Worm (Caenorhabditis elegans): Measurements from ENCODE around the gene cpl-1.

cpl-1 gene

DNA sequence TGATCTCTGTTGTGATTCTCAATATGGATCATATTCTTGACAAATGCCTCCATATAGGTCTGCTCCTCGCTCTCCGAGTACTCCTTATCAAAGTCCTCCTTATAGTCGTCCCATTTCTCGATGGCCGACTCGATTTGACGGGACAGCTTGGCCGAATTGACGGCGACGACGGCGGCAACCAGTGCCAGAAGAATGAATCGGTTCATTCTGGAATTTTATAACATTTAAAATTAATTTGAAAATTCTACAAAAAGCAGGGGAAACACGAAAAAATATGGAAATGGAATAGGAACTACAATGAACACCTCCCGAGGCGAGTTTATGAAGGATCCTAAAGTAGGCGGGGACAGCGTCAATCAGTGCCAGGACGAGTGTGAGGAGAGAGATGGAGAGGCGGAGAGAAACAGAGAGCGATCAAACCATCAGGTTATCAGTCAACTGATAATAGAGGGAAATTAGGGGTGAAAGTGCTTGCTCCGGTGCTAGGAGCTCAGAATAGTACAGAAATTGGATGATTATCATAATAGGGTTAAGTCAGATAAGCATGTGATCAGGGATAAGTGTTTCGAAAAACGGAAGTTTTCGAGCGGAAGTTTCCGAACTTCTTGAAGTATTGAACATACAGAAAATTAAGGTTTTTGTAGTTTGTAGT lies at the start of gene cpl-1:
TSS of gene cpl-1 (minus strand) at position 207 of the 652 bp plus-strand sequence.
- no peak for TF ChIP-seq nhr-76 (tag; optimal IDR thresholded peaks at IDR 0.05)
- TF ChIP-seq sem-2 (GFP tag; optimal IDR thresholded peaks at IDR 0.05) = no peak
- no peak for TF ChIP-seq mep-1 (tag; optimal IDR thresholded peaks at IDR 0.05)
- TF ChIP-seq unc-62 (GFP tag; optimal IDR thresholded peaks at IDR 0.05) = no peak
- no peak for TF ChIP-seq nhr-12 (tag; optimal IDR thresholded peaks at IDR 0.05)
- peak; percentile 42 for TF ChIP-seq unc-120 (tag; optimal IDR thresholded peaks at IDR 0.05; ENCODE audit: poor library complexity, severe bottlenecking)

DNA sequence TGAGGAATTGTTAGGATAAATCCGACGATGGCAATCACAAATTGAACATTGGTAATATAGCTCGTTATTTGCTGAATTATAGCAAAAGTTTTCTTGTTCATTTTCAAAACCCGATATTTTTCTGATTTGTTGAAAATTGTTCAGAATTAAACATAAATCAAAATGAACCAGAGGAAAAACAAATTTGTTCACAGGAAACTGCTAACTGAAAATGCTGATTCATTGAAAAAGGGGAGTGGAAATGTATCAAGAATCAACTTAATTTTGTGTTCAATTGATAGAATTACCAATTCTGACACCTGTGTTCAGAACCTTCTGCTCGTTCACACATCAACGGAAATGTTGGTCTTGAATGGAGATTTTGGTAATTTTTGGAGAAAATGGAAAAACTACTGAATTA lies 48.4 kb upstream of the cpl-1 start, which contains the start of gene srw-77:
TSS of gene srw-77 (minus strand) at position 101 of the 400 bp plus-strand sequence.
- TF ChIP-seq mep-1 (tag; optimal IDR thresholded peaks at IDR 0.05) = no peak
- TF ChIP-seq unc-39 (tag; optimal IDR thresholded peaks at IDR 0.05) = no peak
- TF ChIP-seq drap-1 (GFP tag; optimal IDR thresholded peaks at IDR 0.05) = no peak
- no peak for TF ChIP-seq hlh-1 (tag; optimal IDR thresholded peaks at IDR 0.05)
- no peak for TF ChIP-seq mls-2 (tag; optimal IDR thresholded peaks at IDR 0.05)
- no peak for TF ChIP-seq blmp-1 (tag; optimal IDR thresholded peaks at IDR 0.05)
- TF ChIP-seq cnd-1 (tag; optimal IDR thresholded peaks at IDR 0.05) = no peak
- no peak for TF ChIP-seq ceh-39 (tag; optimal IDR thresholded peaks at IDR 0.05)
- TF ChIP-seq unc-120 (tag; optimal IDR thresholded peaks at IDR 0.05; ENCODE audit: poor library complexity, severe bottlenecking) = no peak
- TF ChIP-seq mab-5 (tag; optimal IDR thresholded peaks at IDR 0.05) = no peak
- no peak for TF ChIP-seq sem-2 (GFP tag; optimal IDR thresholded peaks at IDR 0.05)
- no peak for TF ChIP-seq nhr-28 (tag; optimal IDR thresholded peaks at IDR 0.05)
- no peak for TF ChIP-seq nhr-237 (tag; optimal IDR thresholded peaks at IDR 0.05)
- no peak for TF ChIP-seq lin-13 (tag; optimal IDR thresholded peaks at IDR 0.05)

DNA sequence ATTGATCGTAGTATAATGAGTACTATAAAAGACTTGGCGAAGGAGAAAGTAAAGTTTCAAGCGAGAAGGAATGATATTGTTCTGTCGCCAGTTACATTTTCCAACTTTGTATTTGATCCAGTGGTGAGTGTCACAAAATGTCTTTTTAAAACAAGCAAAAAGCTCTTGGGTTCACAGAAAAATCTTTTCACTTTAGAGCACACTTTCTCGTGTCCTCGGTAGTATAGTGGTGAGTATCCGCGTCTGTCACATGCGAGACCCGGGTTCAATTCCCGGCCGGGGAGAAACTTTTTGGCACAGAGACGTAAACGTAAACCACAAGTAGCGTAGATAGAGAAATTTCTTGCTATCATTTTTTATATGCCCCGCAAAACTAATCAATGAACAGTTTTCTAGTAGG lies 45.2 kb upstream of the cpl-1 start:
- no peak for TF ChIP-seq bed-3 (GFP tag; optimal IDR thresholded peaks at IDR 0.05)
- no peak for TF ChIP-seq lin-13 (tag; optimal IDR thresholded peaks at IDR 0.05)
- TF ChIP-seq M03D4.4 (tag; optimal IDR thresholded peaks at IDR 0.05) = no peak
- TF ChIP-seq flh-1 (GFP tag; optimal IDR thresholded peaks at IDR 0.05) = no peak
- no peak for TF ChIP-seq ham-2 (GFP tag; optimal IDR thresholded peaks at IDR 0.05)
- TF ChIP-seq drap-1 (GFP tag; optimal IDR thresholded peaks at IDR 0.05) = no peak
- no peak for TF ChIP-seq lin-32 (GFP tag; optimal IDR thresholded peaks at IDR 0.05)
- no peak for TF ChIP-seq nhr-76 (tag; optimal IDR thresholded peaks at IDR 0.05)
- TF ChIP-seq nhr-2 (tag; optimal IDR thresholded peaks at IDR 0.05) = no peak
- no peak for TF ChIP-seq ceh-83 (GFP tag; optimal IDR thresholded peaks at IDR 0.05)
- no peak for TF ChIP-seq ceh-39 (tag; optimal IDR thresholded peaks at IDR 0.05)
- no peak for TF ChIP-seq lsy-2 (tag; optimal IDR thresholded peaks at IDR 0.05)

DNA sequence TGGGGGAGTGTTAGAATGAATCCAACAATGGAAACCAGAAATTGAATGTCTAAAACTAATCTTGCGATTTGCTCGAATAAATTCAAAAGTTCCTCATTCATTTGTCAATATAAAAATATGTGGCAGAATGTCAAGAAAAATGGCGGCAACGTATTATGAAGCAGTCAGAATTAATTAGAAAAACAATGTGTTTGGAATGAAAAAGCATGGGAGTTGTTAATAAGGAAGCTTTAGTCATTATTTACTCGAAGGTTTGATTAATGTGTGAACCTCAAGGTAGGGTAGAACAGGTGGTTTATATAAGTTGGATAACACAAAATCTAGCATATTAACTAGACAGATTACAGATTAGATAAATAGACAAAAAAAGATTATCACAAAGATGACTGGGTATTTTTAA lies 43.1 kb upstream of the cpl-1 start, which contains the start of gene srw-76:
TSS of gene srw-76 (minus strand) at position 101 of the 400 bp plus-strand sequence.
- TF ChIP-seq mls-2 (tag; optimal IDR thresholded peaks at IDR 0.05) = no peak
- no peak for TF ChIP-seq nhr-237 (tag; optimal IDR thresholded peaks at IDR 0.05)
- no peak for TF ChIP-seq ceh-83 (GFP tag; optimal IDR thresholded peaks at IDR 0.05)
- no peak for TF ChIP-seq ham-2 (GFP tag; optimal IDR thresholded peaks at IDR 0.05)
- no peak for TF ChIP-seq ceh-39 (tag; optimal IDR thresholded peaks at IDR 0.05)
- no peak for TF ChIP-seq lin-32 (GFP tag; optimal IDR thresholded peaks at IDR 0.05)

DNA sequence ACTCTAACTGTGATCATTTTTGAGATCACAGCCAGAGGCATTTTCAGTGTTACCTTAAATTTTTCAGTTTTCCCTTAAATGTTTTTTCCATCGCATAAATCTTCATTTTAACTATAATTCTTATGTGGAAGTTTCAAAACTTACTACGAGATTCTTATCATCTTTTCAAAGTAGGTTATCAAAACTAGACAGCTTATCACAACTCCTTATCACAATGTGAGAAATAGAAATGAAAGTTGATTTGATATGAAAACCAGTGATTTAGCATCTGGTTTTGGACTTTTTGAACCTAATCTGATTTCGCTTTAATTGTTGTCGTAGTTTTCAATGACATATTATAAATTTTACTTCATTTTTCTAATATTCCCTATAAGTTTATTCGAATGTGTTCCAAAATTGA lies 40.8 kb upstream of the cpl-1 start, which contains the start of gene mltn-11:
TSS of gene mltn-11 (plus strand) at position 276 of the 400 bp plus-strand sequence.
- no peak for TF ChIP-seq ztf-11 (tag; optimal IDR thresholded peaks at IDR 0.05)
- TF ChIP-seq lsy-2 (tag; optimal IDR thresholded peaks at IDR 0.05) = no peak
- TF ChIP-seq nhr-76 (tag; optimal IDR thresholded peaks at IDR 0.05) = no peak
- no peak for TF ChIP-seq lin-32 (GFP tag; optimal IDR thresholded peaks at IDR 0.05)
- TF ChIP-seq blmp-1 (tag; optimal IDR thresholded peaks at IDR 0.05) = no peak
- TF ChIP-seq hlh-1 (tag; optimal IDR thresholded peaks at IDR 0.05) = no peak
- TF ChIP-seq ceh-43 (GFP tag; optimal IDR thresholded peaks at IDR 0.05) = no peak
- no peak for TF ChIP-seq M03D4.4 (tag; optimal IDR thresholded peaks at IDR 0.05)
- no peak for TF ChIP-seq nhr-12 (tag; optimal IDR thresholded peaks at IDR 0.05)
- TF ChIP-seq sem-2 (GFP tag; optimal IDR thresholded peaks at IDR 0.05) = no peak

DNA sequence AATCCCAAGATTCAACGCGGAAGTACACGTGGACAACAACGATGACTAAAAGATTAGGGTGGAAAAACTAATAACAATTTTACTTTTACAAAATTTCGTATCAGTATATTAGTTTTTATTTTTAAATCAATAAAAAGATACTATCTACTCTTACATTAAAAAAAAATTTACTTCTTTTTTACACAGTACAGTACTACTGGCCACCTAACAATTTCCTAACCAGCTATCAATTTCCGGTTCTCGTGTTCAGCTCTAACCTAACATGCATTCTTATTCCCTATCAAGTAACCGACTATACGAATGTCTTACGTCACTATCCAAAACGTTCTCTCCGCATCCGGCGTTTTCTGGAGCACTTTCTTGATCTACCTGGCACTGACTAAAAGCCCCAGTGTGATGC lies 34.5 kb upstream of the cpl-1 start, which contains the start of gene srd-21:
TSS of gene srd-21 (plus strand) at position 301 of the 400 bp plus-strand sequence.
- TF ChIP-seq pha-4 (tag; optimal IDR thresholded peaks at IDR 0.05) (no peak), cnd-1 (tag; optimal IDR thresholded peaks at IDR 0.05) (no peak), mab-5 (tag; optimal IDR thresholded peaks at IDR 0.05) (no peak), unc-62 (GFP tag; optimal IDR thresholded peaks at IDR 0.05) (no peak), hlh-1 (tag; optimal IDR thresholded peaks at IDR 0.05) (no peak), flh-1 (GFP tag; optimal IDR thresholded peaks at IDR 0.05) (no peak), snpc-4 (tag; optimal IDR thresholded peaks at IDR 0.05) (no peak), ham-2 (GFP tag; optimal IDR thresholded peaks at IDR 0.05) (no peak), lin-32 (GFP tag; optimal IDR thresholded peaks at IDR 0.05) (no peak), drap-1 (GFP tag; optimal IDR thresholded peaks at IDR 0.05) (no peak), unc-39 (tag; optimal IDR thresholded peaks at IDR 0.05) (no peak), nhr-28 (tag; optimal IDR thresholded peaks at IDR 0.05) (no peak), ztf-11 (tag; optimal IDR thresholded peaks at IDR 0.05) (no peak), mep-1 (tag; optimal IDR thresholded peaks at IDR 0.05) (no peak), sptf-1 (tag; optimal IDR thresholded peaks at IDR 0.05) (no peak), lsy-2 (tag; optimal IDR thresholded peaks at IDR 0.05) (no peak), nhr-76 (tag; optimal IDR thresholded peaks at IDR 0.05) (no peak), nhr-12 (tag; optimal IDR thresholded peaks at IDR 0.05) (no peak), ceh-39 (tag; optimal IDR thresholded peaks at IDR 0.05) (no peak)
